Fruit fly (Drosophila melanogaster): ENCODE measurements around the gene kmr.

DNA sequence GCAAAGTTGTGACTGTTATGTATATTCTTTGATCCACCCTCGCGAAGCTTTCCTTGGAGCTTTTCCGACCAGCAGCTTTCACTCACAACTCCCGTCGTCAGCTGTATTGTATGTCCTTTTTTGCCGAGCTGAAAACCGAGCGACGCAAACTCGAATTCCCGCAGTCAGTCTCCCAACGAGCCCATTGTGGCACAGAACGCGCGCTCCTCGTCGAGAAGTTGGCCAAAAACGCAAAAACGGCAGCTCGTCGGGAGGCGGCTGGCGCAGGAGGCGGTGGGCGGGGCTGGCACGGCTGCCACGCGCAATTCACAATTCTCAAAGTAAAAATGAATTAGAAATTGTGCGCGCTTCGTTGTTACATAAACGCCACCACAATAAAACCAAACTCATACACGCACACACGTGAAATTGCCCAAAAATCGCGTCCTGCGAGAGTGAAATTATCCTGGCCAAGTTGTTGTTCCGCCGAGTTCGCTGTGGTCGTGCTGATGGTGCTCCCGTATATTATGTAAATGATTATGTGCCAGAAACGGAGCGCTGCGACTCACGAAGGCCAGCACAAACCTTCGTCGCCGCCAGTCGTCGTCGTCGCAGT lies 20.4 kb downstream of the kmr start:
- TF ChIP-seq CG5953 (GFP tag; IDR thresholded peaks at IDR 0.05): no peak
- TF ChIP-seq CG10366 (GFP tag; IDR thresholded peaks at IDR 0.05): no peak
- no peak for TF ChIP-seq CG3281 (GFP tag; optimal IDR thresholded peaks at IDR 0.05)
- no peak for TF ChIP-seq HmgD (GFP tag; optimal IDR thresholded peaks at IDR 0.05)
- TF ChIP-seq slbo (GFP tag; IDR thresholded peaks at IDR 0.05): no peak
- TF ChIP-seq usp (GFP tag; optimal IDR thresholded peaks at IDR 0.05): no peak
- no peak for TF ChIP-seq CG1024 (GFP tag; IDR thresholded peaks at IDR 0.05)
- TF ChIP-seq H2.0 (GFP tag; IDR thresholded peaks at IDR 0.05): no peak
